Fruit fly (Drosophila melanogaster) whole organism, embryonic: ENCODE results near the gene asp.

Experiments used
- ATbp ChIP-seq: fragments of 200-800 bp; sonication (Bioruptor generic); optimal IDR thresholded peaks from 2 replicates; lab custom pipeline; 2017; ENCODE audit warnings: missing biosample characterization, mild to moderate bottlenecking, missing genetic modification characterization, missing genetic modification reagents
- CG10147 ChIP-seq: fragments of 200-800 bp; sonication (Bioruptor generic); optimal IDR thresholded peaks from 2 replicates; lab custom pipeline; 2019; ENCODE audit warnings: missing biosample characterization, mild to moderate bottlenecking, missing genetic modification characterization, moderate library complexity
- CG10267 ChIP-seq: fragments of 200-800 bp; sonication (Bioruptor generic); optimal IDR thresholded peaks from 2 replicates; lab custom pipeline; 2018; ENCODE audit warnings: missing biosample characterization, mild to moderate bottlenecking, missing genetic modification characterization, moderate library complexity
- CG10654 ChIP-seq: fragments of 200-800 bp; sonication (Bioruptor generic); optimal IDR thresholded peaks from 2 replicates; lab custom pipeline; 2016; ENCODE audit warnings: missing biosample characterization, missing genetic modification characterization
- CG12219 ChIP-seq: fragments of 200-800 bp; sonication (Bioruptor generic); optimal IDR thresholded peaks from 3 replicates; lab custom pipeline; 2018; ENCODE audit warnings: missing biosample characterization, mild to moderate bottlenecking, missing genetic modification characterization
- CG12744 ChIP-seq: fragments of 200-800 bp; sonication (Bioruptor generic); optimal IDR thresholded peaks from 2 replicates; lab custom pipeline; 2016; ENCODE audit warnings: missing biosample characterization, missing genetic modification characterization
- CG13287 ChIP-seq: fragments of 200-800 bp; sonication (Bioruptor generic); IDR thresholded peaks from 2 replicates; pipeline ENCODE4 v1.3.6; 2022; ENCODE audit warnings: missing biosample characterization, missing genetic modification characterization; ENCODE audit not compliant: partially characterized antibody
- CG13296 ChIP-seq: fragments of 200-800 bp; sonication (Bioruptor generic); optimal IDR thresholded peaks from 3 replicates; lab custom pipeline; 2018; ENCODE audit warnings: missing biosample characterization, mild to moderate bottlenecking, missing genetic modification characterization
- CG13424 ChIP-seq: fragments of 200-800 bp; sonication (Bioruptor generic); optimal IDR thresholded peaks from 2 replicates; lab custom pipeline; 2019; ENCODE audit warnings: missing biosample characterization, mild to moderate bottlenecking, missing genetic modification characterization, moderate library complexity
- CG14710 ChIP-seq: fragments of 200-800 bp; sonication (Bioruptor generic); optimal IDR thresholded peaks from 3 replicates; lab custom pipeline; 2019; ENCODE audit warnings: missing biosample characterization, mild to moderate bottlenecking, missing genetic modification characterization, moderate library complexity
- CG15514 ChIP-seq: fragments of 200-800 bp; sonication (Bioruptor generic); optimal IDR thresholded peaks from 3 replicates; lab custom pipeline; 2017; ENCODE audit warnings: missing biosample characterization, missing genetic modification characterization, mild to moderate bottlenecking, moderate library complexity, missing genetic modification reagents
- CG1832 ChIP-seq: fragments of 200-800 bp; sonication (Bioruptor generic); optimal IDR thresholded peaks from 2 replicates; lab custom pipeline; 2017; ENCODE audit warnings: missing biosample characterization, mild to moderate bottlenecking, missing genetic modification characterization, inconsistent platforms
- CG2129 ChIP-seq: fragments of 200-800 bp; sonication (Bioruptor generic); IDR thresholded peaks from 2 replicates; pipeline ENCODE4 v1.3.6; 2022; ENCODE audit warnings: missing biosample characterization, missing genetic modification characterization; ENCODE audit not compliant: partially characterized antibody
- CG31388 ChIP-seq: fragments of 200-800 bp; sonication (Bioruptor generic); optimal IDR thresholded peaks from 2 replicates; lab custom pipeline; 2016; ENCODE audit warnings: missing biosample characterization, missing genetic modification characterization
- CG32767 ChIP-seq: fragments of 200-800 bp; sonication (Bioruptor generic); IDR thresholded peaks from 2 replicates; pipeline ENCODE4 v1.3.6; 2022; ENCODE audit warnings: missing biosample characterization, missing genetic modification characterization
- CG33557 ChIP-seq: fragments of 200-800 bp; sonication (Bioruptor generic); optimal IDR thresholded peaks from 2 replicates; lab custom pipeline; 2019; ENCODE audit warnings: missing biosample characterization, mild to moderate bottlenecking, missing genetic modification characterization, moderate library complexity
- CG34376 ChIP-seq: fragments of 200-800 bp; sonication (Bioruptor generic); optimal IDR thresholded peaks from 2 replicates; lab custom pipeline; 2018; ENCODE audit warnings: missing biosample characterization, mild to moderate bottlenecking, missing genetic modification characterization
- CG3995 ChIP-seq: fragments of 200-800 bp; sonication (Bioruptor generic); optimal IDR thresholded peaks from 3 replicates; lab custom pipeline; 2016; ENCODE audit warnings: missing biosample characterization, missing genetic modification characterization
- CG4360 ChIP-seq: fragments of 200-800 bp; sonication (Bioruptor generic); IDR thresholded peaks from 2 replicates; pipeline ENCODE4 v1.3.6; 2022; ENCODE audit warnings: missing biosample characterization, missing genetic modification characterization
- CG6254 ChIP-seq: fragments of 200-800 bp; sonication (Bioruptor generic); optimal IDR thresholded peaks from 3 replicates; lab custom pipeline; 2017; ENCODE audit warnings: mild to moderate bottlenecking, missing biosample characterization, missing genetic modification reagents, missing genetic modification characterization
- CG6689 ChIP-seq: fragments of 200-800 bp; sonication (Bioruptor generic); IDR thresholded peaks from 2 replicates; pipeline ENCODE4 v1.3.6; 2022; ENCODE audit warnings: missing biosample characterization, missing genetic modification characterization
- CG6765 ChIP-seq: fragments of 200-800 bp; sonication (Bioruptor generic); optimal IDR thresholded peaks from 3 replicates; lab custom pipeline; 2017; ENCODE audit warnings: missing biosample characterization, mild to moderate bottlenecking, missing genetic modification characterization
- CG6813 ChIP-seq: fragments of 200-800 bp; sonication (Bioruptor generic); optimal IDR thresholded peaks from 2 replicates; lab custom pipeline; 2017; ENCODE audit warnings: missing biosample characterization, missing genetic modification characterization, mild to moderate bottlenecking, moderate library complexity, missing genetic modification reagents
- CG8388 ChIP-seq: fragments of 200-800 bp; sonication (Bioruptor generic); optimal IDR thresholded peaks from 2 replicates; lab custom pipeline; 2019; ENCODE audit warnings: missing biosample characterization, mild to moderate bottlenecking, missing genetic modification characterization, moderate library complexity
- CG9437 ChIP-seq: fragments of 200-800 bp; sonication (Bioruptor generic); optimal IDR thresholded peaks from 2 replicates; lab custom pipeline; 2018; ENCODE audit warnings: missing biosample characterization, mild to moderate bottlenecking, missing genetic modification characterization
- CG9817 ChIP-seq: fragments of 200-800 bp; sonication (Bioruptor generic); optimal IDR thresholded peaks from 2 replicates; lab custom pipeline; 2018; ENCODE audit warnings: missing biosample characterization, mild to moderate bottlenecking, missing genetic modification characterization, moderate library complexity
- D ChIP-seq, 2 experiments: fragments of 200-800 bp in 1 of 2; fragments of >200 bp in 1 of 2; sonication (Bioruptor generic) in 1 of 2; optimal IDR thresholded peaks; 2 replicates in 1 of 2; 3 replicates in 1 of 2; lab custom pipeline; 2017; ENCODE audit warnings: mild to moderate bottlenecking in 1 of 2, missing biosample characterization in 1 of 2, missing genetic modification characterization in 1 of 2, missing genetic modification reagents in 1 of 2
- Eip74EF ChIP-seq, 2 experiments: fragments of 200-800 bp in 1 of 2; fragments of >200 bp in 1 of 2; sonication (Bioruptor generic) in 1 of 2; optimal IDR thresholded peaks; 2 replicates each; lab custom pipeline; 2017 to 2019; ENCODE audit warnings: missing biosample characterization in 2 of 2, missing genetic modification characterization in 2 of 2, mild to moderate bottlenecking in 1 of 2, moderate library complexity in 1 of 2
- HLH3B ChIP-seq: fragments of 200-800 bp; sonication (Bioruptor generic); IDR thresholded peaks from 2 replicates; pipeline ENCODE4 v1.3.6; 2022; ENCODE audit warnings: missing biosample characterization, missing genetic modification characterization
- NFAT ChIP-seq: fragments of 200-800 bp; sonication (Bioruptor generic); IDR thresholded peaks from 2 replicates; pipeline ENCODE4 v1.3.6; 2022; ENCODE audit warnings: missing biosample characterization, missing genetic modification characterization
- Nf-YB ChIP-seq: fragments of 200-800 bp; sonication (Bioruptor generic); optimal IDR thresholded peaks from 3 replicates; lab custom pipeline; 2019; ENCODE audit warnings: missing biosample characterization, mild to moderate bottlenecking, missing genetic modification characterization, moderate library complexity
- Poxn ChIP-seq: fragments of 200-800 bp; sonication (Bioruptor generic); IDR thresholded peaks from 2 replicates; pipeline ENCODE4 v1.3.6; 2022; ENCODE audit warnings: missing biosample characterization, missing genetic modification characterization
- Sry-β ChIP-seq: fragments of 200-800 bp; sonication (Bioruptor generic); optimal IDR thresholded peaks from 2 replicates; lab custom pipeline; 2018; ENCODE audit warnings: missing biosample characterization, mild to moderate bottlenecking, missing genetic modification characterization, moderate library complexity
- Ssrp ChIP-seq: fragments of 200-800 bp; sonication (Bioruptor generic); optimal IDR thresholded peaks from 2 replicates; lab custom pipeline; 2018; ENCODE audit warnings: missing biosample characterization, mild to moderate bottlenecking, missing genetic modification characterization, moderate library complexity
- Xrp1 ChIP-seq: fragments of 200-800 bp; sonication (Bioruptor generic); IDR thresholded peaks from 2 replicates; pipeline ENCODE4 v1.3.6; 2022; ENCODE audit warnings: missing biosample characterization, missing genetic modification characterization
- bbx ChIP-seq: fragments of 200-800 bp; sonication (Bioruptor generic); IDR thresholded peaks from 2 replicates; pipeline ENCODE4 v1.3.6; 2022; ENCODE audit warnings: missing biosample characterization, missing genetic modification characterization; ENCODE audit not compliant: partially characterized antibody
- bsh ChIP-seq, 2 experiments: fragments of 200-800 bp; sonication (Bioruptor generic); optimal IDR thresholded peaks; 2 replicates each; lab custom pipeline; 2017 to 2018; ENCODE audit warnings: mild to moderate bottlenecking in 2 of 2, missing biosample characterization in 2 of 2, missing genetic modification characterization in 2 of 2, moderate library complexity in 1 of 2
- crc ChIP-seq: fragments of 200-800 bp; sonication (Bioruptor generic); optimal IDR thresholded peaks from 2 replicates; lab custom pipeline; 2016; ENCODE audit warnings: missing biosample characterization, missing genetic modification characterization
- gcm2 ChIP-seq: fragments of 200-800 bp; sonication (Bioruptor generic); optimal IDR thresholded peaks from 2 replicates; lab custom pipeline; 2016; ENCODE audit warnings: missing biosample characterization, missing genetic modification characterization
- jing ChIP-seq: fragments of 200-800 bp; sonication (Bioruptor generic); optimal IDR thresholded peaks from 2 replicates; lab custom pipeline; 2018; ENCODE audit warnings: missing biosample characterization, mild to moderate bottlenecking, missing genetic modification characterization
- kah ChIP-seq: fragments of 200-800 bp; sonication (Bioruptor generic); optimal IDR thresholded peaks from 2 replicates; lab custom pipeline; 2018; ENCODE audit warnings: missing biosample characterization, mild to moderate bottlenecking, missing genetic modification characterization
- ken ChIP-seq: fragments of 200-800 bp; sonication (Bioruptor generic); IDR thresholded peaks from 3 replicates; pipeline ENCODE4 v1.3.6; 2022; ENCODE audit warnings: missing biosample characterization, missing genetic modification characterization
- nom ChIP-seq: fragments of 200-800 bp; sonication (Bioruptor generic); optimal IDR thresholded peaks from 2 replicates; lab custom pipeline; 2017; ENCODE audit warnings: missing biosample characterization, missing genetic modification characterization, mild to moderate bottlenecking, moderate library complexity, missing genetic modification reagents
- org-1 ChIP-seq: fragments of 200-800 bp; sonication (Bioruptor generic); optimal IDR thresholded peaks from 2 replicates; lab custom pipeline; 2017; ENCODE audit warnings: missing biosample characterization, missing genetic modification characterization
- pan ChIP-seq, 4 experiments: fragments of >200 bp in 3 of 4; fragments of 200-800 bp in 1 of 4; sonication (Bioruptor generic) in 1 of 4; optimal IDR thresholded peaks in 3 of 4; IDR thresholded peaks in 1 of 4; 2 replicates each; pipeline versions ENCODE4 v1.3.6 to Lab custom; 2017 to 2022; ENCODE audit warnings: missing biosample characterization in 2 of 4, missing genetic modification characterization in 2 of 4, mixed read lengths in 1 of 4
- repo ChIP-seq: fragments of 200-800 bp; sonication (Bioruptor generic); optimal IDR thresholded peaks from 2 replicates; lab custom pipeline; 2016; ENCODE audit warnings: missing biosample characterization, missing genetic modification characterization
- row ChIP-seq: fragments of 200-800 bp; sonication (Bioruptor generic); IDR thresholded peaks from 3 replicates; pipeline ENCODE4 v1.3.6; 2022; ENCODE audit warnings: missing biosample characterization, missing genetic modification characterization

asp gene

DNA sequence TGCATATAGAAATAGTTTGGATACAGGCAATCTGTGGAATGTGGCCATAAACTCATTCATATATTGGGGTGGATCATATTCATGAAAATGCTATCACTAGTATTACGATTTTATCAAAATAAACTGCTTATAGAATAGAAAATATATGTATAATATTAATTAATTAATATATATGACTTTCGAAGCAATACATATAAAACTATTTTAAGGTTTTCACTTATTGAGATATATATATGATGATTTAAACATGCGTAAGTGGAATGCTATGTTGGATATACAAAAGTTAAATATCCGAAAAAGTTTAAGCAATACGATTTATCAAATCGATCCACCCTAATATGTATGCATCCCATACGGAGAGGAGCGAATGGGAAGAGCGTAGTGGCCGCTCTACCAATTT lies 44.9 kb downstream of the asp start (continued):
- TF ChIP-seq row (GFP tag; lab: Robert Waterston, UW) (peak; percentile 16; the same call in 1 of the 3 replicates), Nf-YB (GFP tag; lab: Kevin White, UChicago) (peak; percentile 11), CG13296 (GFP tag; lab: Kevin White, UChicago) (peak; percentile 52), pan (optimal IDR thresholded peaks at IDR 0.05; lab: Kevin White, UChicago) (no peak), pan (GFP tag; optimal IDR thresholded peaks at IDR 0.05 in 1 of 2, IDR thresholded peaks at IDR 0.05 in 1 of 2) (peak in 1 of 2 experiments; percentile 32), CG15514 (GFP tag; lab: Kevin White, UChicago) (peak; percentile 12), CG9437 (peak; percentile 48), ken (GFP tag; lab: Robert Waterston, UW) (no peak), bsh (GFP tag; optimal IDR thresholded peaks at IDR 0.05; lab: Kevin White, UChicago) (peak in 1 of 2 experiments; percentile 15), CG13424 (tag; lab: Kevin White, UChicago) (peak; percentile 62), CG12744 (no peak), CG10267 (tag; lab: Kevin White, UChicago) (peak; percentile 29), kah (peak; percentile 1), CG10147 (GFP tag; lab: Kevin White, UChicago) (peak; percentile 19), CG9817 (peak; percentile 3), CG6689 (peak; percentile 28; the same call in 1 of the 2 replicates), Ssrp (peak; percentile 25), Eip74EF (GFP tag; optimal IDR thresholded peaks at IDR 0.05; lab: Kevin White, UChicago) (peak in 1 of 2 experiments; percentile 39), HLH3B (GFP tag; lab: Robert Waterston, UW) (peak; percentile 39; the same call in 1 of the 2 replicates)

DNA sequence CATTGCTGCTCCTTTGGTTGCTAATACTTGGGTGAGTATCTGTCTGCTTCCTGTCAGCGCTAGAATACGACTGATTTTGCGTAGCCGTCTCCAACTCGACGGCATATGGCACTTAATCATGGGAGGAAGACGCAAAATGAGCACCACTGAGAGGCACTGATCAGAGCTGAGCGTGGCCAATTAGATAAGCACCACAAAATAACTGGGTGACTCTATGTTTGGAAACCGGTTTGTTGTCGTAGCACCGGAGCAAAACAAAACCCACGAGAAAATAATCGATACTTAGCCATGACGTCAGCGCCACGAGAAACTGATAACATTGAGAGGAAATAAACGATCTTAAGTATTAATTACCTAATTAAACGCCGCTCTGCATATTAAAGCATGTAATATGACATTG lies 45.9 kb downstream of the asp start, which contains the start of gene Ude:
Ude (minus strand) TSS at position 166 of the 400 bp plus-strand sequence.
- TF ChIP-seq bbx (0 out of 2 replicates have a peak, but pooled peaks have one; percentile 12), jing (GFP tag; lab: Kevin White, UChicago) (no peak), CG10654 (GFP tag; lab: Kevin White, UChicago) (no peak), CG34376 (GFP tag; lab: Kevin White, UChicago) (peak; percentile 27), CG6765 (GFP tag; lab: Kevin White, UChicago) (peak; percentile 18), crc (GFP tag; lab: Kevin White, UChicago) (no peak), org-1 (GFP tag; lab: Kevin White, UChicago) (no peak), ATbp (no peak), Sry-β (peak; percentile 8), nom (no peak), CG1832 (GFP tag; lab: Kevin White, UChicago) (no peak), CG33557 (GFP tag; lab: Kevin White, UChicago) (no peak), CG12219 (GFP tag; lab: Kevin White, UChicago) (no peak), CG2129 (GFP tag; lab: Robert Waterston, UW) (no peak), CG8388 (GFP tag; lab: Kevin White, UChicago) (no peak), gcm2 (GFP tag; lab: Kevin White, UChicago) (no peak), CG13287 (GFP tag; lab: Robert Waterston, UW) (peak; percentile 28), NFAT (GFP tag; lab: Robert Waterston, UW) (no peak), CG6254 (GFP tag; lab: Kevin White, UChicago) (no peak), CG31388 (GFP tag; lab: Kevin White, UChicago) (no peak), Poxn (GFP tag; lab: Robert Waterston, UW) (no peak), CG10147 (GFP tag; lab: Kevin White, UChicago) (no peak), CG6813 (no peak), CG14710 (no peak), CG4360 (GFP tag; lab: Robert Waterston, UW) (no peak), D (optimal IDR thresholded peaks at IDR 0.05; lab: Kevin White, UChicago) (no peak), D (GFP tag; optimal IDR thresholded peaks at IDR 0.05; lab: Kevin White, UChicago) (no peak), CG13424 (tag; lab: Kevin White, UChicago) (no peak), Xrp1 (no peak), CG32767 (no peak), repo (GFP tag; lab: Kevin White, UChicago) (no peak), CG3995 (GFP tag; lab: Kevin White, UChicago) (no peak)
